Fruit fly (Drosophila melanogaster) Kc167 (cell line): ENCODE data around the gene Nemp.

Experiments
- Myc ChIP-seq: fragments of >200 bp; optimal IDR thresholded peaks from 2 replicates; lab custom pipeline; 2017; ENCODE audit warnings: missing external identifiers
- Sin3A ChIP-seq: fragments of >200 bp; optimal IDR thresholded peaks from 2 replicates; lab custom pipeline; 2018; ENCODE audit warnings: missing external identifiers
- h ChIP-seq: fragments of >200 bp; optimal IDR thresholded peaks from 3 replicates; lab custom pipeline; 2018; ENCODE audit warnings: missing external identifiers
- insv ChIP-seq: fragments of >200 bp; optimal IDR thresholded peaks from 3 replicates; lab custom pipeline; 2018; ENCODE audit warnings: missing external identifiers
- psq ChIP-seq: fragments of >200 bp; optimal IDR thresholded peaks from 2 replicates; lab custom pipeline; 2017; ENCODE audit warnings: missing external identifiers
- ttk ChIP-seq: sonication (Bioruptor generic); optimal IDR thresholded peaks from 2 replicates; lab custom pipeline; 2017; ENCODE audit warnings: missing external identifiers

Nemp gene

dm6 chrX:16689966-16690365 lies 35.2 kb upstream of the Nemp start:
- TF ChIP-seq Sin3A (lab: Kevin White, UChicago) (no peak), Myc (no peak), insv (no peak)

dm6 chrX:16689339-16689738 lies 34.5 kb upstream of the Nemp start:
- TF ChIP-seq h (no peak), insv (no peak), psq (lab: Kevin White, UChicago) (no peak), Myc (no peak), Sin3A (lab: Kevin White, UChicago) (no peak), ttk (no peak)

dm6 chrX:16688106-16688459 lies 33.3 kb upstream of the Nemp start:
- TF ChIP-seq Sin3A (lab: Kevin White, UChicago): no peak
- TF ChIP-seq ttk: no peak
- no peak for TF ChIP-seq psq (lab: Kevin White, UChicago)
- TF ChIP-seq h: no peak
- TF ChIP-seq insv: no peak
- TF ChIP-seq Myc: no peak

- no peak for TF ChIP-seq Sin3A (lab: Kevin White, UChicago)
- TF ChIP-seq Myc: no peak
- TF ChIP-seq h: no peak
- TF ChIP-seq insv: no peak
- TF ChIP-seq ttk: no peak
- no peak for TF ChIP-seq psq (lab: Kevin White, UChicago)
Measured at dm6 chrX:16687400-16688105, 32.7 kb upstream of the Nemp start.

dm6 chrX:16683765-16684164 lies 28.9 kb upstream of the Nemp start, which contains the start of gene Axs:
Axs (minus strand) TSS chrX:16683895.
- TF ChIP-seq ttk (no peak), insv (no peak), Sin3A (lab: Kevin White, UChicago) (no peak), h (no peak), psq (lab: Kevin White, UChicago) (no peak), Myc (no peak)

- no peak for TF ChIP-seq insv
- TF ChIP-seq h: no peak
- TF ChIP-seq psq (lab: Kevin White, UChicago): no peak
Measured at dm6 chrX:16678845-16679347, 24.1 kb upstream of the Nemp start, which contains the start of the genes CG13010 and sing. CG13010 (minus strand) TSS chrX:16678945. sing (plus strand) TSS chrX:16679297.

- TF ChIP-seq ttk (no peak), h (no peak), insv (no peak), Sin3A (lab: Kevin White, UChicago) (no peak), Myc (no peak), psq (lab: Kevin White, UChicago) (no peak)
Measured at dm6 chrX:16677163-16677562, 22.3 kb upstream of the Nemp start.

- TF ChIP-seq h (no peak), ttk (no peak), Myc (no peak), insv (no peak), Sin3A (lab: Kevin White, UChicago) (no peak), psq (lab: Kevin White, UChicago) (no peak)
Measured at dm6 chrX:16676653-16677052, 21.8 kb upstream of the Nemp start, which contains the start of gene CG13012. CG13012 (minus strand) TSS chrX:16676753.

- TF ChIP-seq h (no peak), ttk (no peak), Sin3A (lab: Kevin White, UChicago) (no peak), insv (no peak), psq (lab: Kevin White, UChicago) (no peak), Myc (no peak)
Measured at dm6 chrX:16674538-16674937, 19.7 kb upstream of the Nemp start.

dm6 chrX:16672904-16673303 lies 18.1 kb upstream of the Nemp start:
- TF ChIP-seq insv (no peak), Myc (no peak), ttk (no peak), Sin3A (lab: Kevin White, UChicago) (no peak), h (no peak), psq (lab: Kevin White, UChicago) (no peak)

dm6 chrX:16670691-16671481 lies 16.1 kb upstream of the Nemp start:
- TF ChIP-seq Sin3A (lab: Kevin White, UChicago) (no peak), ttk (no peak), insv (no peak), h (no peak), psq (lab: Kevin White, UChicago) (no peak), Myc (no peak)

- no peak for TF ChIP-seq psq (lab: Kevin White, UChicago)
- no peak for TF ChIP-seq ttk
- TF ChIP-seq Myc: no peak
- no peak for TF ChIP-seq Sin3A (lab: Kevin White, UChicago)
- no peak for TF ChIP-seq insv
- TF ChIP-seq h: no peak
Measured at dm6 chrX:16670262-16670661, 15.4 kb upstream of the Nemp start.

- TF ChIP-seq ttk (no peak), Myc (no peak), h (no peak), insv (no peak), psq (lab: Kevin White, UChicago) (no peak), Sin3A (lab: Kevin White, UChicago) (no peak)
Measured at dm6 chrX:16669849-16670248, 15.0 kb upstream of the Nemp start.
